Worm (Caenorhabditis elegans) whole organism, L1 larva: Measurements from ENCODE around the gene hyl-2.

Source experiments
- ama-1 ChIP-seq: fragments of 150-350 bp; optimal IDR thresholded peaks from 2 replicates; lab custom pipeline; 2014
- ces-1 ChIP-seq: fragments of 150-350 bp; optimal IDR thresholded peaks from 2 replicates; lab custom pipeline; 2014; ENCODE audit warnings: missing biosample characterization, missing genetic modification reagents, missing genetic modification characterization
- efl-3 ChIP-seq: fragments of 200-800 bp; sonication (Bioruptor generic); optimal IDR thresholded peaks from 2 replicates; lab custom pipeline; 2018; ENCODE audit warnings: mild to moderate bottlenecking, missing genetic modification characterization, missing compliant biosample characterization
- egl-27 ChIP-seq, 2 experiments: fragments of 150-350 bp in 1 of 2; sonication (generic microtip); optimal IDR thresholded peaks; 3 replicates each; lab custom pipeline; 2017 to 2018; ENCODE audit warnings: missing biosample characterization in 2 of 2, missing genetic modification characterization in 2 of 2, missing genetic modification reagents in 2 of 2
- elt-3 ChIP-seq, 6 experiments: fragments of 150-350 bp in 1 of 6; sonication (generic microtip); optimal IDR thresholded peaks; 2 replicates each; lab custom pipeline; 2017 to 2018; ENCODE audit warnings: missing biosample characterization in 6 of 6, missing genetic modification characterization in 6 of 6, inconsistent platforms in 1 of 6
- fkh-4 ChIP-seq: sonication (generic microtip); optimal IDR thresholded peaks from 2 replicates; lab custom pipeline; 2016; ENCODE audit warnings: missing compliant biosample characterization, missing genetic modification characterization, borderline replicate concordance
- lin-13 ChIP-seq: fragments of 150-350 bp; optimal IDR thresholded peaks from 2 replicates; lab custom pipeline; 2014; ENCODE audit warnings: missing biosample characterization, missing genetic modification reagents, missing genetic modification characterization
- lin-14 ChIP-seq: fragments of 200-800 bp; sonication (Bioruptor generic); optimal IDR thresholded peaks from 2 replicates; lab custom pipeline; 2018; ENCODE audit warnings: mild to moderate bottlenecking, missing genetic modification characterization, moderate library complexity, missing compliant biosample characterization
- lin-15B ChIP-seq: fragments of 150-350 bp; sonication (generic microtip); optimal IDR thresholded peaks from 3 replicates; lab custom pipeline; 2014; ENCODE audit warnings: missing biosample characterization, missing genetic modification characterization
- mab-9 ChIP-seq: fragments of 200-800 bp; sonication (Bioruptor generic); IDR thresholded peaks from 2 replicates; pipeline ENCODE4 v1.3.6; 2022; ENCODE audit warnings: missing genetic modification reagents, missing genetic modification characterization, missing compliant biosample characterization
- mdl-1 ChIP-seq, 2 experiments: fragments of 150-350 bp; optimal IDR thresholded peaks; 2 replicates each; lab custom pipeline; 2014 to 2017; ENCODE audit warnings: missing biosample characterization in 2 of 2, missing genetic modification characterization in 2 of 2, inconsistent platforms in 1 of 2
- nhr-84 ChIP-seq: sonication (generic microtip); optimal IDR thresholded peaks from 2 replicates; lab custom pipeline; 2017; ENCODE audit warnings: missing biosample characterization, missing genetic modification characterization
- sptf-1 ChIP-seq: fragments of 150-350 bp; optimal IDR thresholded peaks from 2 replicates; lab custom pipeline; 2014; ENCODE audit warnings: missing biosample characterization, missing genetic modification characterization
- tbx-2 ChIP-seq: sonication (generic microtip); optimal IDR thresholded peaks from 2 replicates; lab custom pipeline; 2016; ENCODE audit warnings: missing genetic modification characterization, missing compliant biosample characterization
- zag-1 ChIP-seq: fragments of 150-350 bp; optimal IDR thresholded peaks from 2 replicates; lab custom pipeline; 2014; ENCODE audit warnings: missing biosample characterization, missing genetic modification characterization
- ztf-11 ChIP-seq, 2 experiments: sonication (generic microtip); optimal IDR thresholded peaks; 2 replicates each; lab custom pipeline; 2016 to 2017; ENCODE audit warnings: missing genetic modification characterization in 2 of 2, missing biosample characterization in 1 of 2, missing compliant biosample characterization in 1 of 2
- ztf-4 ChIP-seq: fragments of 150-350 bp; optimal IDR thresholded peaks from 2 replicates; lab custom pipeline; 2014; ENCODE audit warnings: missing biosample characterization, missing genetic modification characterization

The hyl-2 gene

DNA sequence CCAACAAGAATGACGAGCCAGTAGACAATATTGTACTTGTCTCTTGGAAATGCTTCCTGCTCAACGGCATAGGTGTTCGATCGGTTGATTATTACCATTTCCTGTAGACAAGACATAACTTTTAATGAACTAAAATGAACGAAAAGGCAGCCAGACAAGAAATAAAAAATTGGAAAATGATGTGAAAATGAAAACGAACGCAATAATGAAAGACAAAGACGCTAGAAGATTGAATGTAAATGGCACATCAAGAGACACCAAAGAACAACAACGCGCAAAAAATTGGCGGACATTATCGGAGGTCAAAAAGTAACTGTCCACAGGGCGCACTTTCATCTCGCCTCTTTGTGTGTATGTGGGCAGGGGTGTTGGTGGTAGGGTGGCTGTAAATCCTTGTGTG is 50.2 kb downstream of the hyl-2 start, which contains the start of gene ent-5 (continued):
- TF ChIP-seq mdl-1 (tag; optimal IDR thresholded peaks at IDR 0.05; lab: Kevin White, UChicago), result no peak
- TF ChIP-seq lin-15B (tag; lab: Kevin White, UChicago), result no peak

DNA sequence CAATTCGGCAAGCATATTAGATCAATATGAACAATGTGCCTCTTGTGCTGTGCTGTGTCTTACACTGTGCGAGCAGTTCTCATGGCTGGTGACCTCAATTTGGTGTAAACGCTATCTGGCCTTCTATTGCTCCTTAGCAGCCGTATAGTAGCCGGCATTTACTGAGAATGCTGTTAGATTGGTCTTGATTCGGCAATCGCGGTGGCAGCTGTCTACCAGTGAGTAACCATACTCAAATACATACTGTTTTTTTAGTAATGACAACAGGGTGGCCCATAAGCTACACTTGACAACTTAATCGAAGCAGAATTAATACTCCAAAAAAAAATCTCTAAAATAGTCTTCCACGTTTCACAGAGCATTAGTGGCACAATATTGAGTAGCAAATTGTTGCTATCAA is 52.2 kb downstream of the hyl-2 start, which contains the start of gene C46C11.4:
C46C11.4 (minus strand) TSS at position 101 of the 400 bp plus-strand sequence.
- no peak for TF ChIP-seq mab-9 (GFP tag; lab: Robert Waterston, UW)
- no peak for TF ChIP-seq lin-13 (GFP tag; lab: Kevin White, UChicago)
- no peak for TF ChIP-seq ces-1 (GFP tag; lab: Kevin White, UChicago)
- no peak for TF ChIP-seq tbx-2 (tag; lab: Kevin White, UChicago)
- no peak for TF ChIP-seq sptf-1 (tag; lab: Kevin White, UChicago)
- no peak for TF ChIP-seq egl-27 (tag; optimal IDR thresholded peaks at IDR 0.05; lab: Kevin White, UChicago)
- TF ChIP-seq ama-1 (lab: Kevin White, UChicago), result no peak
- no peak for TF ChIP-seq ztf-4
- no peak for TF ChIP-seq ztf-11 (tag; optimal IDR thresholded peaks at IDR 0.05; lab: Kevin White, UChicago)
- no peak for TF ChIP-seq lin-14 (GFP tag; lab: Kevin White, UChicago)
- no peak for TF ChIP-seq elt-3 (tag; optimal IDR thresholded peaks at IDR 0.05; lab: Kevin White, UChicago)
- no peak for TF ChIP-seq fkh-4 (tag; lab: Kevin White, UChicago)
- TF ChIP-seq nhr-84 (tag; lab: Kevin White, UChicago), result no peak
- TF ChIP-seq zag-1 (tag; lab: Kevin White, UChicago), result no peak
- no peak for TF ChIP-seq efl-3 (GFP tag; lab: Kevin White, UChicago)
